Worm (Caenorhabditis elegans) whole organism, midembryonic: ENCODE results near the gene R11E3.2.

ENCODE experiments used
- cog-1 ChIP-seq: sonication (generic microtip); optimal IDR thresholded peaks from 2 replicates; lab custom pipeline; 2016; ENCODE audit warnings: missing genetic modification characterization, missing compliant biosample characterization
- flt-1 ChIP-seq: fragments of 200-800 bp; sonication (Bioruptor generic); IDR thresholded peaks from 2 replicates; pipeline ENCODE4 v1.3.6; 2022; ENCODE audit warnings: missing genetic modification characterization, missing compliant biosample characterization
- med-1 ChIP-seq: sonication (generic microtip); optimal IDR thresholded peaks from 2 replicates; lab custom pipeline; 2017; ENCODE audit warnings: missing genetic modification characterization, mild to moderate bottlenecking, missing compliant biosample characterization, antibody characterized with exemption, missing genetic modification reagents; ENCODE audit not compliant: insufficient read depth
- ref-1 ChIP-seq: fragments of 200-800 bp; sonication (Bioruptor generic); conservative IDR thresholded peaks from 2 replicates; pipeline ENCODE4 v1.3.6; 2022; ENCODE audit warnings: missing genetic modification reagents, missing genetic modification characterization, missing compliant biosample characterization
- ztf-23 ChIP-seq: fragments of 200-800 bp; sonication (Bioruptor generic); IDR thresholded peaks from 2 replicates; pipeline ENCODE4 v1.3.6; 2022; ENCODE audit warnings: missing genetic modification reagents, missing genetic modification characterization, missing compliant biosample characterization
- ztf-29 ChIP-seq: fragments of 200-800 bp; sonication (Bioruptor generic); IDR thresholded peaks from 2 replicates; pipeline ENCODE4 v1.3.6; 2022; ENCODE audit warnings: missing genetic modification reagents, missing genetic modification characterization, missing compliant biosample characterization

DNA sequence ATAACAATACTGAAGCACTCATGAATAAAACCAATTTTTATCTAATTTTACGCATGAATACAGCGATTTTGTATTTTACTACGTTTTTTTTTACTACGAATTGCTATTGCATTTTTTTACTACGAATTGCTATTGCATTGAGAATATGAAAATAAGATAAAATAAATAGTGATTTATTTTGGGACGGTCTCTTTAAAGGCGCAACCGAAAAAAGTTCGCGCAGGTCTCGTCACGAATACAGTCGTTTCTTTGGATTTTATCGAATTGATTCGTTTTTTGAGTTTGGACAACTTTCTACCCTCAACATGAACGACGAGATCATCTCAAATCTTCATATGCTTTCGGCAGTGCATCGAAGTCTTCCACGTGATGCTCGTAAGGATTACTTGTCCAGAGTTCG is 20.1 kb upstream of the R11E3.2 start, which contains the start of gene Y17G9B.4:
- TF ChIP-seq cog-1 (tag; lab: Kevin White, UChicago) = no peak
- TF ChIP-seq ref-1 = no peak
- no peak for TF ChIP-seq ztf-23
- TF ChIP-seq flt-1 (GFP tag; lab: Robert Waterston, UW) = no peak
- no peak for TF ChIP-seq ztf-29
- TF ChIP-seq med-1 (GFP tag; lab: Kevin White, UChicago) = no peak
